Fruit fly (Drosophila melanogaster) S2 (cell line): Measurements from ENCODE around the gene holn1.

Source experiments
- CG8478 ChIP-seq: fragments of >200 bp; optimal IDR thresholded peaks from 2 replicates; lab custom pipeline; 2018
- CTCF ChIP-seq, 2 experiments: fragments of >200 bp; optimal IDR thresholded peaks; 2 replicates each; lab custom pipeline; 2018

The holn1 gene

dm6 chr2L:10435606-10436160, at the start of gene holn1, which contains the start of gene TBC1D16:
holn1 (plus strand) TSS chr2L:10435995.
TBC1D16 (minus strand) TSS chr2L:10435656.
- TF ChIP-seq CTCF (optimal IDR thresholded peaks at IDR 0.05; lab: Kevin White, UChicago) (no peak), CG8478 (lab: Kevin White, UChicago) (no peak)

DNA sequence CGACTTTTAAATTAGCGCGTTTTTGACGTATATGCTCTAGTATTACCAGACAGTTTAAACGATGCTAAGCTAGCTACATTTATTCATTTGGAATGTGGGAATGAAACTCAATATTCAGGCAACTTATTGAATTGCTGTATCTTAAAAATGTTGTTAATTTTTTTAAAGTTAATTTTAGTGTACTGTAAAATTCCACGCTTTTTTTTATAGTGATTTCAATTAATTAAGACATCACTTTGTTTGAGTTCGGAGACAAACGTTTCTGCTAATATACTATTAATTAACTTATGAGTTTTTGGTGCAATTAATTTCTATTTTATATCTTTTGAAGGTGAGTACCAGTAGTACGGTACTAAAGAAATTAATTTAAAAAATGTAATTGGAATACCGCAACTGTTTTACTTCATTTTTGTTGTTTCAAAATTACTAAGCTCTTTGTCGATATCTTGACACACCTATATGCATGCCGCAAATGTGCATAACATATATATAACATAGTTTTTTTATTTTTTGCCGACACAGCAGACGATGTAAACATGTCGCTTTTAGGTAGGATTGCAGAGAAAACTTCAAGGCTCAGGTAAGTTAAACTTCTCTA, 49.5 kb upstream of the holn1 start, which contains the start of the genes Cdk1 and mRpS7:
Cdk1 (minus strand) TSS at position 55 of the 598 bp plus-strand sequence.
mRpS7 (plus strand) TSS at position 455 of the 598 bp plus-strand sequence.
- TF ChIP-seq CG8478 (lab: Kevin White, UChicago) (no peak), CTCF (optimal IDR thresholded peaks at IDR 0.05; lab: Kevin White, UChicago) (no peak)

DNA sequence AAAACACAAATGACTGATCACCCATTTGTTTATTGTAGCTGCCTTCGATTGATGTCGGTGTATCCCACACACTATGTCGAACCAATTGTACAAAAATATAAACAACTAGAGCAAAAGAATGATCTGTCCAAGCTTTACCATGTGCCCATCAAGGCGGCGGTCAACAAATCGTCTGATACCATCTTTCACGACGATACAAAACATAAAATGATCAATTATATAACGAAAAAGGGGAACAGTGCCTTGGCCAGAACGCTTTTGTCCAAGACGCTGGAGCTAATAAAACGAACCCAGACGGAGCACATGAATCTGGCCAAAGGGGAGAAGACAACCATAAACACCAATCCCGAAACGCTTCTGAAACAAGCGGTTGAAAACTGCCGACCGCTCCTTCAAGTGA, 49.0 kb upstream of the holn1 start:
- TF ChIP-seq CG8478 (lab: Kevin White, UChicago) (no peak), CTCF (optimal IDR thresholded peaks at IDR 0.05; lab: Kevin White, UChicago) (no peak)

DNA sequence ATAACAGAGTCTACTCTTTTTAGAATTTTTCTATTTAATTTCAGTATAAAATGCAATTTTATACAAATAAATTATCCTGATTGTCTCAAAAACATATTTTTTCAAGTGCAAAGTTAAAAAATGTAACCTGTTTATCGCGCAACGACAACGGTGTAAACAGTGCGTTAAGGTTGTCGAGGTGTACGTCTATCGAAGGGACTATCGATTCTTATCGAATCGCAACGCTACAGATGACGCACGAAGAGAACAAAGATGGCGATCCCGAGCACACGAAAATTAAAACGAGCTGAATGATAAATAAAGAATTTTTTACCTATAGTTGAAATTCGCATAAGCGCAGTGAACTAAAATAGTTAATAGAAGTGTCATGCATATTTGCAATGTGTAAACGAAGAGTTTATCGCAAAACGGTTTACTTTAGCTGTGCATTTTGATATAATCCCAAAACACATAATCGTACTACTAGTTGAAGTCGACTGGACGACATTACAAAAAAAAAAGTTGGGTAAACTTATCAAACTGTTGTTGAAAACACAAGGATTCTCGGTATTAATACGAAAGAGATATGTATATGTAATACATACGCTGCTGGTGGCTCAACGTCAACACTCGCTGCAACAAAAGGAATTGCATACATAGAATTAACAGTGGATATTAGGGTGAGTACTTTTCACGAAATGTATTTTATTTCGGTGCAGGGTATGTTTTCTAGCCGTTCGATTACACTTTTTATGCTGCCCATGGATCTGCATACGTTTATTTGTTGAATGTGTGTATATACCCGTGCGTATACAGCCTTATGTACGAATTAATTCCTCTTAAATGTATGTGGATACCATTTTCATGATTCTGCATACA, 47.7 kb upstream of the holn1 start, which contains the start of gene da:
da (plus strand) TSS at position 237 of the 858 bp plus-strand sequence.
- TF ChIP-seq CG8478 (lab: Kevin White, UChicago) (no peak), CTCF (optimal IDR thresholded peaks at IDR 0.05; lab: Kevin White, UChicago) (peak in 1 of 2 experiments; percentile 51)

DNA sequence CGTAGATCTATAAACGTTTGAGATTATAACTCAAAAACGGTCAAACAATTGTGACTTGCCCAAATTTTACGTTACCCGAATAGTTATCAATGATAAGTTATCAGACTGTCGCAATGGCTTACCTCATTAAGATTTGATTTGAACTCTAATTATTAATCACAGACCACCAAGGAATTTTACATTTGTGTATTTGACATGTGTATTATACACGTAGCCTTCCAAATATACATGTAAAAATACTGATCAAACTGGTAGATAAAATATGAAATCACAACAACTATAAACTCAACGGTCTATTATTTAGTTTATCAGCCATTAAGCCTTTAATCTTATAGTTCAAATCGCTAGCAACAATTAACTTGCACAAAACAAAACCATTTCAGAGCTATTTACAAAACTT, 42.3 kb upstream of the holn1 start:
- TF ChIP-seq CTCF (optimal IDR thresholded peaks at IDR 0.05; lab: Kevin White, UChicago) (no peak), CG8478 (lab: Kevin White, UChicago) (no peak)

DNA sequence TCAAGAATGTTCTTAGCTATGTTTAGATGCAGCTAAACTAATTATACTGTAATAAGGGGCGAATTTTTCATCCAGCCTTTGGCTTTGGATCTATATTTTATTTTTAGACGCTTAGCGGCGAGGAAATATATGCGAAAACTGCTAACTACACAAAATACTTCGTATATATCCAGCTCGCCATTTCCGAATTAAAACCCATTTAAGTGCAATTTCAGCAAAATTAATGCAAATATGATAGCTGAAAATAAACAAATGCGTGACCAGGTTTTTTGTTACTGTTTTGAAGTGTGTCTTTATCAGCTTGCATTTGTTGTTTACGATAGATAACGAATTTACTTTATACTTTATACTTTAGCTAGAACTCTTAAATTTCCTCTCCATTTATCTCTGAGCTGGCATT, 40.8 kb upstream of the holn1 start:
- TF ChIP-seq CG8478 (lab: Kevin White, UChicago) (no peak), CTCF (optimal IDR thresholded peaks at IDR 0.05; lab: Kevin White, UChicago) (no peak)

- no peak for TF ChIP-seq CTCF (optimal IDR thresholded peaks at IDR 0.05; lab: Kevin White, UChicago)
- TF ChIP-seq CG8478 (lab: Kevin White, UChicago), result no peak
These were observed 39.9 kb upstream of the holn1 start, which contains the start of gene Mdh1 for dm6 chr2L:10395642-10396487. Mdh1 (minus strand) TSS chr2L:10396332.

DNA sequence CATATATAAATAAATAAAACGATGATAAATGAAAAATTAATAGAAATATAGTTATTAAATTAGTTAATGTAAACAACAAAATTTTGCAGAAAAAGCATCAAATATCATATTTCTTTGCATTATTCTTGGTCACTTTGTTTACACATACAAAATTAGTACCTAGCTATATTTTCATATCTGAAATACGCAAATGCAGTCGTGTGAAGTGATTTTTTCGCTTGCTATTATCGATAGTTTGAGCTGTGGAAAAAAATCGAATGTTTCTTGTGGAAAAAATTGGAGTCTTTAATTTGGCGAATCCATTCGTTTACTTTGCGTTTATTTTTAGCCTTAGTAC, 39.3 kb upstream of the holn1 start, which contains the start of gene Cnot4:
Cnot4 (plus strand) TSS at position 229 of the 337 bp plus-strand sequence.
- TF ChIP-seq CTCF (optimal IDR thresholded peaks at IDR 0.05; lab: Kevin White, UChicago) (no peak), CG8478 (lab: Kevin White, UChicago) (no peak)

DNA sequence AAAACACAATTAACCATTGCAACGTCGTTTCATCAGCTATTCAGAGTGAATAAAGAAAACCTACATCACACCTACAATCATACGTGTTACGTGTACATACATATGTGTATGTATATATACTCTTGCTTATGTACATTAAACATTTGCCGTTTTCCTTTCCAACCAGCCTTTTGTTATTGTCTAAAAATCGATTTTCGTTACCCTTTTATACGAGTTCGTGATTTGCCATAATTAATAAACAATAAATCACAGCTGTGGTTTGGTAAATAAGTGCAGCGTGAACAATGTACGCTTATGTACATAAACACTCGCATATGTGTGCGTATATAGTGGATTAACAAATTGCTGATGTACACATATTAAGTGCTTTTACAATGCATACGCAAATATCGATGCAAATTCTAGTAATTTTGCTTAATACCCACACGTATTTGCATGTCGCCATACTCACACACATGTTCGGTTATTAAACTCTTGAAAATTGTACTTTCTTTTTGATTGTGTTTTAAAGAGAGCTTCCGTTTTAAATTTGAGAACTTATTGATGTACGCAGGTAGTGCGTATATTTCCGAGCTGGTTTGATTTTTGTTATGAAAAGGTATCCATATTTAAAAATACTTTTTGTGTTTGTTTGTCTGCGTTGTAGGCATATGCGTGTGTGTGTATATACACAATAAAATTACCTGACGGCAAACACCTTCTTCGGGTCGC, 38.8 kb upstream of the holn1 start:
- TF ChIP-seq CTCF (optimal IDR thresholded peaks at IDR 0.05; lab: Kevin White, UChicago) (no peak), CG8478 (lab: Kevin White, UChicago) (no peak)

- TF ChIP-seq CG8478 (lab: Kevin White, UChicago) (no peak), CTCF (optimal IDR thresholded peaks at IDR 0.05; lab: Kevin White, UChicago) (no peak)
These were observed 31.9 kb upstream of the holn1 start for dm6 chr2L:10403803-10404315.

- TF ChIP-seq CTCF (optimal IDR thresholded peaks at IDR 0.05; lab: Kevin White, UChicago), result no peak
- TF ChIP-seq CG8478 (lab: Kevin White, UChicago), result no peak
These were observed 30.7 kb upstream of the holn1 start, which contains the start of the genes CG17768, LSm-4 and Ir31a for dm6 chr2L:10405008-10405654. CG17768 (minus strand) TSS chr2L:10405203. LSm-4 (minus strand) TSS chr2L:10405203. Ir31a (plus strand) TSS chr2L:10405565.

- TF ChIP-seq CTCF (optimal IDR thresholded peaks at IDR 0.05; lab: Kevin White, UChicago) (peak in 1 of 2 experiments; percentile 11), CG8478 (lab: Kevin White, UChicago) (no peak)
These were observed 27.6 kb upstream of the holn1 start, which contains the start of the genes Ip259 and RpS27A for dm6 chr2L:10408122-10408576. Ip259 (plus strand) TSS chr2L:10408352. RpS27A (plus strand) TSS chr2L:10408352.
